Worm (Caenorhabditis elegans) whole organism, mixed stage, embryonic: ENCODE results near the gene Y34B4A.2.

Source experiments
- bed-3 ChIP-seq: fragments of 200-800 bp; sonication (Bioruptor generic); optimal IDR thresholded peaks from 3 replicates; lab custom pipeline; 2018; ENCODE audit warnings: mild to moderate bottlenecking, missing genetic modification characterization, moderate library complexity, missing compliant biosample characterization
- blmp-1 ChIP-seq: fragments of 150-350 bp; optimal IDR thresholded peaks from 2 replicates; lab custom pipeline; 2014; ENCODE audit warnings: missing biosample characterization, missing genetic modification characterization
- ceh-39 ChIP-seq: fragments of 150-350 bp; optimal IDR thresholded peaks from 2 replicates; lab custom pipeline; 2014; ENCODE audit warnings: missing biosample characterization, missing genetic modification characterization
- ceh-43 ChIP-seq: fragments of 200-800 bp; sonication (Bioruptor generic); optimal IDR thresholded peaks from 2 replicates; lab custom pipeline; 2018; ENCODE audit warnings: mild to moderate bottlenecking, missing genetic modification characterization, moderate library complexity, missing compliant biosample characterization
- ceh-83 ChIP-seq: fragments of 200-800 bp; sonication (Bioruptor generic); optimal IDR thresholded peaks from 2 replicates; lab custom pipeline; 2018; ENCODE audit warnings: mild to moderate bottlenecking, missing genetic modification characterization, missing compliant biosample characterization
- ces-1 ChIP-seq: fragments of 150-350 bp; optimal IDR thresholded peaks from 2 replicates; lab custom pipeline; 2014; ENCODE audit warnings: missing biosample characterization, missing genetic modification reagents, missing genetic modification characterization
- cnd-1 ChIP-seq: fragments of 200-800 bp; sonication (Bioruptor generic); optimal IDR thresholded peaks from 2 replicates; lab custom pipeline; 2018; ENCODE audit warnings: mild to moderate bottlenecking, missing genetic modification characterization, missing compliant biosample characterization
- drap-1 ChIP-seq: fragments of 200-800 bp; sonication (Bioruptor generic); optimal IDR thresholded peaks from 3 replicates; lab custom pipeline; 2018; ENCODE audit warnings: mild to moderate bottlenecking, missing genetic modification characterization, missing compliant biosample characterization
- elt-1 ChIP-seq: sonication (generic microtip); optimal IDR thresholded peaks from 2 replicates; lab custom pipeline; 2017; ENCODE audit warnings: missing genetic modification characterization, mild to moderate bottlenecking, missing compliant biosample characterization, antibody characterized with exemption, moderate library complexity, borderline replicate concordance; ENCODE audit not compliant: insufficient read depth
- elt-3 ChIP-seq: fragments of 150-350 bp; optimal IDR thresholded peaks from 2 replicates; lab custom pipeline; 2014; ENCODE audit warnings: missing biosample characterization, missing genetic modification characterization
- flh-1 ChIP-seq: fragments of 200-800 bp; sonication (Bioruptor generic); optimal IDR thresholded peaks from 2 replicates; lab custom pipeline; 2018; ENCODE audit warnings: mild to moderate bottlenecking, missing genetic modification characterization, moderate library complexity, missing compliant biosample characterization
- ham-2 ChIP-seq: fragments of 200-800 bp; sonication (Bioruptor generic); optimal IDR thresholded peaks from 2 replicates; lab custom pipeline; 2018; ENCODE audit warnings: mild to moderate bottlenecking, missing genetic modification characterization, missing compliant biosample characterization
- hlh-1 ChIP-seq: fragments of 150-350 bp; optimal IDR thresholded peaks from 2 replicates; lab custom pipeline; 2014; ENCODE audit warnings: missing biosample characterization, missing genetic modification reagents, missing genetic modification characterization
- lin-13 ChIP-seq: fragments of 150-350 bp; optimal IDR thresholded peaks from 2 replicates; lab custom pipeline; 2014; ENCODE audit warnings: missing biosample characterization, missing genetic modification characterization
- lin-32 ChIP-seq: fragments of 200-800 bp; sonication (Bioruptor generic); optimal IDR thresholded peaks from 2 replicates; lab custom pipeline; 2018; ENCODE audit warnings: mild to moderate bottlenecking, missing genetic modification characterization, missing compliant biosample characterization
- lsy-2 ChIP-seq: fragments of 150-350 bp; optimal IDR thresholded peaks from 2 replicates; lab custom pipeline; 2014; ENCODE audit warnings: missing biosample characterization, missing genetic modification characterization
- mab-5 ChIP-seq: fragments of 150-350 bp; optimal IDR thresholded peaks from 2 replicates; lab custom pipeline; 2014; ENCODE audit warnings: missing biosample characterization, missing genetic modification characterization
- nhr-12 ChIP-seq: fragments of 150-350 bp; optimal IDR thresholded peaks from 2 replicates; lab custom pipeline; 2014; ENCODE audit warnings: missing biosample characterization, missing genetic modification characterization
- nhr-237 ChIP-seq: fragments of 150-350 bp; optimal IDR thresholded peaks from 2 replicates; lab custom pipeline; 2014; ENCODE audit warnings: missing biosample characterization, missing genetic modification characterization
- nhr-28 ChIP-seq: fragments of 150-350 bp; optimal IDR thresholded peaks from 2 replicates; lab custom pipeline; 2014; ENCODE audit warnings: missing biosample characterization, missing genetic modification characterization
- nhr-76 ChIP-seq: sonication (generic microtip); optimal IDR thresholded peaks from 2 replicates; lab custom pipeline; 2017; ENCODE audit warnings: missing biosample characterization, missing genetic modification characterization
- sem-2 ChIP-seq: fragments of 200-800 bp; sonication (Bioruptor generic); optimal IDR thresholded peaks from 2 replicates; lab custom pipeline; 2018; ENCODE audit warnings: mild to moderate bottlenecking, missing genetic modification characterization, missing compliant biosample characterization
- snpc-4 ChIP-seq: fragments of 150-350 bp; optimal IDR thresholded peaks from 2 replicates; lab custom pipeline; 2014; ENCODE audit warnings: missing biosample characterization, missing genetic modification characterization
- sptf-1 ChIP-seq: sonication (generic microtip); optimal IDR thresholded peaks from 2 replicates; lab custom pipeline; 2017; ENCODE audit warnings: mild to moderate bottlenecking, missing genetic modification characterization, moderate library complexity, missing compliant biosample characterization
- tbx-8 ChIP-seq: fragments of 200-800 bp; sonication (Bioruptor generic); optimal IDR thresholded peaks from 2 replicates; lab custom pipeline; 2018; ENCODE audit warnings: mild to moderate bottlenecking, missing genetic modification characterization, moderate library complexity, missing compliant biosample characterization
- unc-120 ChIP-seq: sonication (generic microtip); optimal IDR thresholded peaks from 2 replicates; lab custom pipeline; 2017; ENCODE audit warnings: missing genetic modification characterization, missing compliant biosample characterization; ENCODE audit not compliant: poor library complexity, severe bottlenecking
- unc-39 ChIP-seq: fragments of 150-350 bp; optimal IDR thresholded peaks from 2 replicates; lab custom pipeline; 2014; ENCODE audit warnings: missing biosample characterization, missing genetic modification characterization
- unc-62 ChIP-seq: fragments of 150-350 bp; optimal IDR thresholded peaks from 2 replicates; lab custom pipeline; 2014; ENCODE audit warnings: missing biosample characterization, missing genetic modification reagents, missing genetic modification characterization
- ztf-11 ChIP-seq: fragments of 150-350 bp; optimal IDR thresholded peaks from 2 replicates; lab custom pipeline; 2014; ENCODE audit warnings: missing biosample characterization, missing genetic modification characterization

Gene Y34B4A.2

ce11 chrX:5276772-5277171 is 2.5 kb upstream of the Y34B4A.2 start:
- TF ChIP-seq lin-32 (no peak), lin-13 (tag; lab: Kevin White, UChicago) (no peak), nhr-28 (tag; lab: Kevin White, UChicago) (no peak), ceh-39 (no peak), unc-62 (GFP tag; lab: Kevin White, UChicago) (no peak), tbx-8 (GFP tag; lab: Kevin White, UChicago) (no peak), lsy-2 (tag; lab: Kevin White, UChicago) (no peak), nhr-237 (no peak), ham-2 (GFP tag; lab: Kevin White, UChicago) (no peak), sem-2 (GFP tag; lab: Kevin White, UChicago) (no peak), drap-1 (GFP tag; lab: Kevin White, UChicago) (no peak), unc-39 (tag; lab: Kevin White, UChicago) (no peak), nhr-12 (tag; lab: Kevin White, UChicago) (no peak), cnd-1 (tag; lab: Kevin White, UChicago) (no peak), mab-5 (tag; lab: Kevin White, UChicago) (no peak), bed-3 (GFP tag; lab: Kevin White, UChicago) (no peak), snpc-4 (tag; lab: Kevin White, UChicago) (no peak), ceh-43 (GFP tag; lab: Kevin White, UChicago) (no peak)

ce11 chrX:5278249-5278648 is 1.0 kb upstream of the Y34B4A.2 start:
- TF ChIP-seq snpc-4 (tag; lab: Kevin White, UChicago) (no peak), sem-2 (GFP tag; lab: Kevin White, UChicago) (no peak), hlh-1 (tag; lab: Kevin White, UChicago) (no peak), ces-1 (GFP tag; lab: Kevin White, UChicago) (peak; percentile 95), unc-39 (tag; lab: Kevin White, UChicago) (no peak), unc-120 (no peak), elt-1 (tag; lab: Kevin White, UChicago) (no peak)
- TF ChIP-seq, all 35 proteins: peak for 1

ce11 chrX:5279674-5280073 is 377 bp downstream of the Y34B4A.2 start, which contains the start of gene rga-8:
Gene rga-8, minus strand, starts transcription at chrX:5279774.
- no peak for TF ChIP-seq elt-3 (tag; lab: Kevin White, UChicago)
- TF ChIP-seq elt-1 (tag; lab: Kevin White, UChicago), result no peak
- no peak for TF ChIP-seq mab-5 (tag; lab: Kevin White, UChicago)
- TF ChIP-seq ztf-11 (tag; lab: Kevin White, UChicago), result no peak
- TF ChIP-seq ces-1 (GFP tag; lab: Kevin White, UChicago), result no peak
- no peak for TF ChIP-seq sptf-1 (tag; lab: Kevin White, UChicago)
- TF ChIP-seq ham-2 (GFP tag; lab: Kevin White, UChicago), result no peak
- TF ChIP-seq lin-13 (tag; lab: Kevin White, UChicago), result no peak
- TF ChIP-seq nhr-76 (tag; lab: Kevin White, UChicago), result no peak
- no peak for TF ChIP-seq flh-1 (GFP tag; lab: Kevin White, UChicago)
- no peak for TF ChIP-seq nhr-28 (tag; lab: Kevin White, UChicago)

- TF ChIP-seq ceh-39 (no peak), lin-13 (tag; lab: Kevin White, UChicago) (no peak), cnd-1 (tag; lab: Kevin White, UChicago) (no peak), unc-39 (tag; lab: Kevin White, UChicago) (no peak), flh-1 (GFP tag; lab: Kevin White, UChicago) (no peak), lsy-2 (tag; lab: Kevin White, UChicago) (no peak), ces-1 (GFP tag; lab: Kevin White, UChicago) (no peak), nhr-76 (tag; lab: Kevin White, UChicago) (no peak), blmp-1 (tag; lab: Kevin White, UChicago) (no peak), ztf-11 (tag; lab: Kevin White, UChicago) (no peak), unc-120 (no peak), hlh-1 (tag; lab: Kevin White, UChicago) (no peak), nhr-237 (no peak), elt-3 (tag; lab: Kevin White, UChicago) (no peak), nhr-12 (tag; lab: Kevin White, UChicago) (no peak), bed-3 (GFP tag; lab: Kevin White, UChicago) (no peak), sptf-1 (tag; lab: Kevin White, UChicago) (no peak)
Observed at ce11 chrX:5283531-5283930, 4.2 kb downstream of the Y34B4A.2 start, which contains the start of gene vps-41. Gene vps-41, plus strand, starts transcription at chrX:5283831.

- TF ChIP-seq lin-32 (no peak), ceh-83 (GFP tag; lab: Kevin White, UChicago) (no peak), sem-2 (GFP tag; lab: Kevin White, UChicago) (no peak), mab-5 (tag; lab: Kevin White, UChicago) (no peak)
Observed at ce11 chrX:5289106-5289505, 9.8 kb downstream of the Y34B4A.2 start.
